Fruit fly (Drosophila melanogaster) whole organism, embryonic: ENCODE data around the gene Mst89B.

Experiments used
- Aef1 ChIP-seq: fragments of 200-800 bp; sonication (Bioruptor generic); IDR thresholded peaks from 3 replicates; pipeline ENCODE4 v1.3.6; 2022; ENCODE audit warnings: missing biosample characterization, missing genetic modification characterization
- Atf-2 ChIP-seq: fragments of 200-800 bp; sonication (Bioruptor generic); optimal IDR thresholded peaks from 2 replicates; lab custom pipeline; 2016; ENCODE audit warnings: missing biosample characterization, missing genetic modification characterization
- B-H2 ChIP-seq: fragments of 200-800 bp; sonication (Bioruptor generic); optimal IDR thresholded peaks from 2 replicates; lab custom pipeline; 2018; ENCODE audit warnings: missing biosample characterization, mild to moderate bottlenecking, missing genetic modification characterization
- BEAF-32 ChIP-seq: fragments of 200-800 bp; sonication (Bioruptor generic); optimal IDR thresholded peaks from 3 replicates; lab custom pipeline; 2017; ENCODE audit warnings: missing biosample characterization, missing genetic modification characterization, mild to moderate bottlenecking, moderate library complexity, missing genetic modification reagents
- Bdp1 ChIP-seq: fragments of 200-800 bp; sonication (Bioruptor generic); optimal IDR thresholded peaks from 3 replicates; lab custom pipeline; 2016; ENCODE audit warnings: missing biosample characterization, missing genetic modification characterization
- C15 ChIP-seq: fragments of 200-800 bp; sonication (Bioruptor generic); IDR thresholded peaks from 3 replicates; pipeline ENCODE4 v1.3.6; 2022; ENCODE audit warnings: missing biosample characterization, missing genetic modification characterization
- CG10274 ChIP-seq: fragments of 200-800 bp; sonication (Bioruptor generic); optimal IDR thresholded peaks from 3 replicates; lab custom pipeline; 2017; ENCODE audit warnings: missing biosample characterization, mild to moderate bottlenecking, missing genetic modification characterization
- CG10979 ChIP-seq: fragments of 200-800 bp; sonication (Bioruptor generic); optimal IDR thresholded peaks from 2 replicates; lab custom pipeline; 2018; ENCODE audit warnings: missing biosample characterization, mild to moderate bottlenecking, missing genetic modification characterization, moderate library complexity
- CG11085 ChIP-seq: fragments of 200-800 bp; sonication (Bioruptor generic); IDR thresholded peaks from 2 replicates; pipeline ENCODE4 v1.3.6; 2022; ENCODE audit warnings: missing biosample characterization, missing genetic modification characterization
- CG11696 ChIP-seq: fragments of 200-800 bp; sonication (Bioruptor generic); IDR thresholded peaks from 2 replicates; pipeline ENCODE4 v1.3.6; 2022; ENCODE audit warnings: missing biosample characterization, missing genetic modification characterization
- CG13424 ChIP-seq: fragments of 200-800 bp; sonication (Bioruptor generic); optimal IDR thresholded peaks from 2 replicates; lab custom pipeline; 2019; ENCODE audit warnings: missing biosample characterization, mild to moderate bottlenecking, missing genetic modification characterization, moderate library complexity
- CG14965 ChIP-seq: fragments of 200-800 bp; sonication (Bioruptor generic); optimal IDR thresholded peaks from 2 replicates; lab custom pipeline; 2016; ENCODE audit warnings: missing biosample characterization, missing genetic modification characterization, borderline replicate concordance
- CG15073 ChIP-seq: fragments of 200-800 bp; sonication (Bioruptor generic); optimal IDR thresholded peaks from 2 replicates; lab custom pipeline; 2016; ENCODE audit warnings: missing biosample characterization, missing genetic modification characterization
- CG15479 ChIP-seq: fragments of 200-800 bp; sonication (Bioruptor generic); optimal IDR thresholded peaks from 3 replicates; lab custom pipeline; 2019; ENCODE audit warnings: missing biosample characterization, mild to moderate bottlenecking, missing genetic modification characterization, moderate library complexity
- CG1602 ChIP-seq: fragments of 200-800 bp; sonication (Bioruptor generic); optimal IDR thresholded peaks from 3 replicates; lab custom pipeline; 2016; ENCODE audit warnings: missing biosample characterization, missing genetic modification characterization
- CG16779 ChIP-seq: fragments of 200-800 bp; sonication (Bioruptor generic); IDR thresholded peaks from 2 replicates; pipeline ENCODE4 v1.3.6; 2022; ENCODE audit warnings: missing biosample characterization, missing genetic modification characterization
- CG17385 ChIP-seq: fragments of 200-800 bp; sonication (Bioruptor generic); optimal IDR thresholded peaks from 3 replicates; lab custom pipeline; 2018; ENCODE audit warnings: missing biosample characterization, mild to moderate bottlenecking, missing genetic modification characterization
- CG18476 ChIP-seq: fragments of 200-800 bp; sonication (Bioruptor generic); optimal IDR thresholded peaks from 2 replicates; lab custom pipeline; 2016; ENCODE audit warnings: missing biosample characterization, mild to moderate bottlenecking, missing genetic modification characterization
- CG2120 ChIP-seq: fragments of 200-800 bp; sonication (Bioruptor generic); optimal IDR thresholded peaks from 3 replicates; lab custom pipeline; 2016; ENCODE audit warnings: missing biosample characterization, missing genetic modification characterization
- CG30020 ChIP-seq: fragments of 200-800 bp; optimal IDR thresholded peaks from 2 replicates; lab custom pipeline; 2019; ENCODE audit warnings: missing biosample characterization, mild to moderate bottlenecking, missing genetic modification characterization, moderate library complexity
- CG31365 ChIP-seq: fragments of 200-800 bp; sonication (Bioruptor generic); optimal IDR thresholded peaks from 2 replicates; lab custom pipeline; 2018; ENCODE audit warnings: missing biosample characterization, mild to moderate bottlenecking, missing genetic modification characterization
- CG33213 ChIP-seq: fragments of 200-800 bp; sonication (Bioruptor generic); optimal IDR thresholded peaks from 3 replicates; lab custom pipeline; 2016; ENCODE audit warnings: missing biosample characterization, missing genetic modification characterization
- CG3726 ChIP-seq: fragments of 200-800 bp; sonication (Bioruptor generic); IDR thresholded peaks from 3 replicates; pipeline ENCODE4, ENCODE4 v1.3.6; 2022; ENCODE audit warnings: missing biosample characterization, missing genetic modification characterization
- CG4328 ChIP-seq: fragments of 200-800 bp; sonication (Bioruptor generic); optimal IDR thresholded peaks from 3 replicates; lab custom pipeline; 2017; ENCODE audit warnings: missing biosample characterization, missing genetic modification reagents, missing genetic modification characterization
- CG4360 ChIP-seq: fragments of 200-800 bp; sonication (Bioruptor generic); IDR thresholded peaks from 2 replicates; pipeline ENCODE4 v1.3.6; 2022; ENCODE audit warnings: missing biosample characterization, missing genetic modification characterization
- CG6175 ChIP-seq: fragments of 200-800 bp; sonication (Bioruptor generic); IDR thresholded peaks from 3 replicates; pipeline ENCODE4 v1.3.6; 2022; ENCODE audit warnings: missing biosample characterization, missing genetic modification characterization
- CG7987 ChIP-seq: fragments of 200-800 bp; sonication (Bioruptor generic); optimal IDR thresholded peaks from 2 replicates; lab custom pipeline; 2018; ENCODE audit warnings: missing biosample characterization, mild to moderate bottlenecking, missing genetic modification characterization, moderate library complexity
- CG9437 ChIP-seq: fragments of 200-800 bp; sonication (Bioruptor generic); optimal IDR thresholded peaks from 2 replicates; lab custom pipeline; 2018; ENCODE audit warnings: missing biosample characterization, mild to moderate bottlenecking, missing genetic modification characterization
- CTCF ChIP-seq: fragments of 200-800 bp; sonication (Bioruptor generic); optimal IDR thresholded peaks from 2 replicates; lab custom pipeline; 2017; ENCODE audit warnings: missing biosample characterization, mild to moderate bottlenecking, missing genetic modification characterization, moderate library complexity
- Dip2 ChIP-seq: fragments of 200-800 bp; sonication (Bioruptor generic); IDR thresholded peaks from 2 replicates; pipeline ENCODE4 v1.3.6; 2022; ENCODE audit warnings: missing biosample characterization, missing genetic modification characterization
- Dll ChIP-seq: fragments of 200-800 bp; sonication (Bioruptor generic); IDR thresholded peaks from 4 replicates; pipeline ENCODE4 v1.3.6; 2022; ENCODE audit warnings: missing biosample characterization, missing genetic modification characterization; ENCODE audit not compliant: partially characterized antibody
- E2f2 ChIP-seq: fragments of 200-800 bp; sonication (Bioruptor generic); IDR thresholded peaks from 2 replicates; pipeline ENCODE4 v1.3.6; 2022; ENCODE audit warnings: missing biosample characterization, missing genetic modification characterization
- Gsc ChIP-seq: fragments of 200-800 bp; sonication (Bioruptor generic); IDR thresholded peaks from 2 replicates; pipeline ENCODE4 v1.3.6; 2022; ENCODE audit warnings: missing biosample characterization, missing genetic modification characterization
- NK7.1 ChIP-seq: fragments of 200-800 bp; sonication (Bioruptor generic); optimal IDR thresholded peaks from 3 replicates; lab custom pipeline; 2016; ENCODE audit warnings: missing biosample characterization, missing genetic modification characterization
- Nf-YB ChIP-seq: fragments of 200-800 bp; sonication (Bioruptor generic); optimal IDR thresholded peaks from 3 replicates; lab custom pipeline; 2019; ENCODE audit warnings: missing biosample characterization, mild to moderate bottlenecking, missing genetic modification characterization, moderate library complexity
- NfI ChIP-seq: fragments of 200-800 bp; sonication (Bioruptor generic); optimal IDR thresholded peaks from 3 replicates; lab custom pipeline; 2018; ENCODE audit warnings: missing biosample characterization, mild to moderate bottlenecking, missing genetic modification characterization, moderate library complexity
- Ravus ChIP-seq: fragments of 200-800 bp; sonication (Bioruptor generic); IDR thresholded peaks from 2 replicates; pipeline ENCODE4 v1.3.6; 2022; ENCODE audit warnings: missing biosample characterization, missing genetic modification characterization
- Tbp ChIP-seq: fragments of >200 bp; optimal IDR thresholded peaks from 2 replicates; lab custom pipeline; 2018; ENCODE audit warnings: missing biosample characterization, missing genetic modification characterization
- Xbp1 ChIP-seq: fragments of 200-800 bp; sonication (Bioruptor generic); optimal IDR thresholded peaks from 3 replicates; lab custom pipeline; 2016; ENCODE audit warnings: missing biosample characterization, mild to moderate bottlenecking, missing genetic modification characterization
- crp ChIP-seq, 2 experiments: fragments of 200-800 bp; sonication (Bioruptor generic); optimal IDR thresholded peaks; 2 replicates in 1 of 2; 3 replicates in 1 of 2; lab custom pipeline; 2017; ENCODE audit warnings: missing biosample characterization in 2 of 2, missing genetic modification characterization in 2 of 2, mild to moderate bottlenecking in 1 of 2, moderate library complexity in 1 of 2
- dm ChIP-seq: fragments of 200-800 bp; sonication (Bioruptor generic); optimal IDR thresholded peaks from 3 replicates; lab custom pipeline; 2016; ENCODE audit warnings: missing biosample characterization, missing genetic modification characterization
- fd96Cb ChIP-seq: fragments of 200-800 bp; sonication (Bioruptor generic); optimal IDR thresholded peaks from 2 replicates; lab custom pipeline; 2018; ENCODE audit warnings: missing biosample characterization, mild to moderate bottlenecking, missing genetic modification characterization, moderate library complexity
- hb ChIP-seq: fragments of 200-800 bp; sonication (Bioruptor generic); IDR thresholded peaks from 3 replicates; pipeline ENCODE4 v1.3.6; 2022; ENCODE audit warnings: missing biosample characterization, missing genetic modification characterization; ENCODE audit not compliant: partially characterized antibody
- lilli ChIP-seq: fragments of 200-800 bp; sonication (Bioruptor generic); optimal IDR thresholded peaks from 3 replicates; lab custom pipeline; 2016; ENCODE audit warnings: missing biosample characterization, missing genetic modification characterization
- pnt ChIP-seq: fragments of 200-800 bp; sonication (Bioruptor generic); optimal IDR thresholded peaks from 3 replicates; lab custom pipeline; 2016; ENCODE audit warnings: missing biosample characterization, missing genetic modification characterization
- shn ChIP-seq: fragments of 200-800 bp; sonication (Bioruptor generic); optimal IDR thresholded peaks from 3 replicates; lab custom pipeline; 2016; ENCODE audit warnings: missing biosample characterization, missing genetic modification characterization
- tin ChIP-seq: fragments of 200-800 bp; sonication (Bioruptor generic); optimal IDR thresholded peaks from 3 replicates; lab custom pipeline; 2016; ENCODE audit warnings: missing biosample characterization, missing genetic modification characterization
- vfl ChIP-seq: fragments of 200-800 bp; sonication (Bioruptor generic); optimal IDR thresholded peaks from 2 replicates; lab custom pipeline; 2016; ENCODE audit warnings: missing biosample characterization, missing genetic modification characterization
- yki ChIP-seq: fragments of >200 bp; optimal IDR thresholded peaks from 3 replicates; lab custom pipeline; 2018
- zen ChIP-seq: fragments of 200-800 bp; sonication (Bioruptor generic); optimal IDR thresholded peaks from 3 replicates; lab custom pipeline; 2018; ENCODE audit warnings: missing biosample characterization, mild to moderate bottlenecking, missing genetic modification characterization, moderate library complexity

The Mst89B gene

dm6 chr3R:16249829-16250814, 16.7 kb upstream of the Mst89B start:
- peak; percentile 99 for TF ChIP-seq CG17385 (GFP tag; lab: Kevin White, UChicago)
- TF ChIP-seq Tbp (GFP tag; lab: Kevin White, UChicago) = no peak
- TF ChIP-seq Dip2 = no peak
- TF ChIP-seq pnt (GFP tag; lab: Kevin White, UChicago) = no peak
- no peak for TF ChIP-seq CG6175 (GFP tag; lab: Robert Waterston, UW)
- no peak for TF ChIP-seq vfl
- peak; percentile 51 for TF ChIP-seq NfI (GFP tag; lab: Kevin White, UChicago)
- TF ChIP-seq CG13424 (tag; lab: Kevin White, UChicago) = peak; percentile 37
- peak; percentile 50 for TF ChIP-seq Nf-YB
- peak; percentile 49 for TF ChIP-seq CG4328 (GFP tag; lab: Kevin White, UChicago)
- no peak for TF ChIP-seq CTCF (GFP tag; lab: Kevin White, UChicago)
- TF ChIP-seq CG31365 (tag; lab: Kevin White, UChicago) = peak; percentile 6
- peak; percentile 63 for TF ChIP-seq CG2120 (GFP tag; lab: Kevin White, UChicago)
- no peak for TF ChIP-seq CG4360
- TF ChIP-seq yki = peak; percentile 36
- no peak for TF ChIP-seq CG10274 (GFP tag; lab: Kevin White, UChicago)
- TF ChIP-seq CG18476 (GFP tag; lab: Kevin White, UChicago) = no peak
- peak; percentile 100 for TF ChIP-seq CG15479
- TF ChIP-seq Bdp1 (GFP tag; lab: Kevin White, UChicago) = peak; percentile 4
- TF ChIP-seq C15 = no peak
- no peak for TF ChIP-seq Gsc
- no peak for TF ChIP-seq Aef1 (GFP tag; lab: Robert Waterston, UW)
- TF ChIP-seq hb (GFP tag; lab: Robert Waterston, UW) = no peak
- no peak for TF ChIP-seq CG3726
- TF ChIP-seq CG11696 = no peak
- no peak for TF ChIP-seq CG14965 (GFP tag; lab: Kevin White, UChicago)
- no peak for TF ChIP-seq fd96Cb (tag; lab: Kevin White, UChicago)
- TF ChIP-seq NK7.1 = no peak
- TF ChIP-seq CG33213 (GFP tag; lab: Kevin White, UChicago) = peak; percentile 17
- no peak for TF ChIP-seq Ravus (GFP tag; lab: Robert Waterston, UW)
- TF ChIP-seq crp (GFP tag; optimal IDR thresholded peaks at IDR 0.05; lab: Kevin White, UChicago) = peak in 1 of 2 experiments; percentile 6
- TF ChIP-seq Xbp1 (GFP tag; lab: Kevin White, UChicago) = peak; percentile 52
- peak; percentile 73 for TF ChIP-seq BEAF-32 (GFP tag; lab: Kevin White, UChicago)
- no peak for TF ChIP-seq CG16779
- no peak for TF ChIP-seq CG10979 (tag; lab: Kevin White, UChicago)
- TF ChIP-seq shn (GFP tag; lab: Kevin White, UChicago) = peak; percentile 34
- peak; percentile 45 for TF ChIP-seq CG9437 (GFP tag; lab: Kevin White, UChicago)
- TF ChIP-seq lilli (GFP tag; lab: Kevin White, UChicago) = peak; percentile 51
- no peak for TF ChIP-seq CG30020 (tag; lab: Kevin White, UChicago)
- no peak for TF ChIP-seq Dll (GFP tag; lab: Robert Waterston, UW)
- no peak for TF ChIP-seq CG1602 (GFP tag; lab: Kevin White, UChicago)
- peak; percentile 79 for TF ChIP-seq B-H2
- TF ChIP-seq CG7987 (GFP tag; lab: Kevin White, UChicago) = peak; percentile 63
- peak; percentile 48 for TF ChIP-seq dm (GFP tag; lab: Kevin White, UChicago)
- peak; percentile 21 for TF ChIP-seq tin (GFP tag; lab: Kevin White, UChicago)
- no peak for TF ChIP-seq CG11085 (GFP tag; lab: Robert Waterston, UW)
- no peak for TF ChIP-seq E2f2 (GFP tag; lab: Robert Waterston, UW)
- no peak for TF ChIP-seq CG15073
- TF ChIP-seq Atf-2 (GFP tag; lab: Kevin White, UChicago) = peak; percentile 1
- TF ChIP-seq zen (tag; lab: Kevin White, UChicago) = peak; percentile 49
